Worm (Caenorhabditis elegans) whole organism, midembryonic: ENCODE measurements around the gene F07H5.13.

Experiments used
- T22C8.4 ChIP-seq: fragments of 200-800 bp; sonication (Bioruptor generic); IDR thresholded peaks from 2 replicates; pipeline ENCODE4 v1.3.6; 2022; ENCODE audit warnings: missing genetic modification characterization, missing compliant biosample characterization
- cog-1 ChIP-seq: sonication (generic microtip); optimal IDR thresholded peaks from 2 replicates; lab custom pipeline; 2016; ENCODE audit warnings: missing genetic modification characterization, missing compliant biosample characterization
- flt-1 ChIP-seq: fragments of 200-800 bp; sonication (Bioruptor generic); IDR thresholded peaks from 2 replicates; pipeline ENCODE4 v1.3.6; 2022; ENCODE audit warnings: missing genetic modification characterization, missing compliant biosample characterization
- klf-2 ChIP-seq: fragments of 200-800 bp; sonication (Bioruptor generic); conservative IDR thresholded peaks from 2 replicates; pipeline ENCODE4 v1.3.6; 2022; ENCODE audit warnings: missing genetic modification reagents, missing genetic modification characterization, missing compliant biosample characterization
- med-1 ChIP-seq: sonication (generic microtip); optimal IDR thresholded peaks from 2 replicates; lab custom pipeline; 2017; ENCODE audit warnings: missing genetic modification characterization, mild to moderate bottlenecking, missing compliant biosample characterization, antibody characterized with exemption, missing genetic modification reagents; ENCODE audit not compliant: insufficient read depth
- ref-1 ChIP-seq: fragments of 200-800 bp; sonication (Bioruptor generic); conservative IDR thresholded peaks from 2 replicates; pipeline ENCODE4 v1.3.6; 2022; ENCODE audit warnings: missing genetic modification reagents, missing genetic modification characterization, missing compliant biosample characterization
- tab-1 ChIP-seq: fragments of 200-800 bp; sonication (Bioruptor generic); IDR thresholded peaks from 2 replicates; pipeline ENCODE4 v1.3.6; 2022; ENCODE audit warnings: missing genetic modification characterization, missing compliant biosample characterization
- ztf-23 ChIP-seq: fragments of 200-800 bp; sonication (Bioruptor generic); IDR thresholded peaks from 2 replicates; pipeline ENCODE4 v1.3.6; 2022; ENCODE audit warnings: missing genetic modification reagents, missing genetic modification characterization, missing compliant biosample characterization
- ztf-29 ChIP-seq: fragments of 200-800 bp; sonication (Bioruptor generic); IDR thresholded peaks from 2 replicates; pipeline ENCODE4 v1.3.6; 2022; ENCODE audit warnings: missing genetic modification reagents, missing genetic modification characterization, missing compliant biosample characterization

The F07H5.13 gene

DNA sequence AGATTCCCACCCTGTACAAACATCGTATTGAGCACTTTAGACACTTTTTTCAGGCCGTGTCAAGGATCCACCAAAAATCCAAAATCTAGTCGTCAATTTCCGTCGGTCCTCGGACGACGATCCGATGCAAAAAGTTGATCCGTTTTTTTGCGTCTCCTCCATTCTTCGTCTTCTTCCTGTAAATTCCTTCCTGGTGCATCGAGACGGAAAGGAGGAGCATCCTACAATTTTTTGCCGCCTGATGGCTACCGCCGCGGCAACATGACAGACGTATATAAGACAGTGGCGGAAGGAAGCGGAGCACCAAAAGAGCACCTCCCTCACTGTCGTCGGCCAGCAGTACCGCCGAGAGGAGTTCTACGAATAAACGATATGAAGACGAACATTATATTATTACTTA, 10.5 kb downstream of the F07H5.13 start, which contains the start of gene appg-2:
Gene appg-2 (plus strand): TSS at position 301 of the 400 bp plus-strand sequence.
- no peak for TF ChIP-seq cog-1 (tag; lab: Kevin White, UChicago)
- TF ChIP-seq flt-1 (GFP tag; lab: Robert Waterston, UW) = no peak
- TF ChIP-seq ztf-29 (GFP tag; lab: Robert Waterston, UW) = no peak
- TF ChIP-seq ref-1 (GFP tag; lab: Robert Waterston, UW) = no peak
- TF ChIP-seq med-1 (GFP tag; lab: Kevin White, UChicago) = no peak
- TF ChIP-seq tab-1 = no peak
- TF ChIP-seq klf-2 = no peak
- no peak for TF ChIP-seq ztf-23
- TF ChIP-seq T22C8.4 (GFP tag; lab: Robert Waterston, UW) = no peak

DNA sequence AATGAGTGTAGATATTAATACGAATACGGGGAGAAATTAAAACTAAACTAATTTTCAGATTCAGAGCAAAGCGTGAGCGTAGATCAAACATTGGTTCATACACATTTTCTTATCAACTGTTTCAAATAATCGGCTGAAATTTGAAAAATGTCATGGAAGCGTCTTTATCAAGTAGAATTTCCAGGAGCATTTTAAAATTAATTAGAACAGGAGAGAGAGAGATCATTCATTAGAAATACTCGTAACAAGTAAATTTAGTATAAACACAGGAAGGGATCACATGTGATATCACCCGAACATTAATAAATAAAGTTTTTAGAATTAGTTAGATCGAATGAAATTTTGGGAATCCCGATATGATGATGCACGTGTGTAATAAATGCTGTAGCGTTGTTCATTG, 16.6 kb downstream of the F07H5.13 start, which contains the start of gene pho-13:
Gene pho-13 (minus strand): TSS at position 101 of the 400 bp plus-strand sequence.
- TF ChIP-seq ztf-29 (GFP tag; lab: Robert Waterston, UW) (no peak), T22C8.4 (GFP tag; lab: Robert Waterston, UW) (no peak), med-1 (GFP tag; lab: Kevin White, UChicago) (no peak), flt-1 (GFP tag; lab: Robert Waterston, UW) (no peak), ztf-23 (no peak), ref-1 (GFP tag; lab: Robert Waterston, UW) (no peak), klf-2 (no peak), cog-1 (tag; lab: Kevin White, UChicago) (no peak), tab-1 (no peak)

DNA sequence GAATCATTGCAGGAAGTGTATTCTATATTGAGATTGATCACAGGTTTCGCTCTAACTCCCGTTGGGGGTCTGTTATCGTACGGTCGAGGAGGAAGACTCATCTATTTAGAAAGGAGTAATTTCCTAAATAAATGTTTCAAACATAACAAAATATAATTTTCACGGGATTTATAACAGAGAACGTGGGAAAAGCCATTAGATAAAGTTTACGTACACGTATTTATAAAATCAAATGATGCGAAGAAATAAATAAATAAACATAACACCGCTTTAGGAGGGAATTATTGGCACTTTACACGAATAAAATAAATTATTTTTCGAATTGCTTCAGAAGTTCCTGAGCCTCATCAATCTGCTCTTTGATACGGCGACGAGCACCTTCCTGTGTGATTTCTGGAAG, 18.1 kb downstream of the F07H5.13 start, which contains the start of gene F07H5.10:
Gene F07H5.10 (minus strand): TSS at position 101 of the 400 bp plus-strand sequence.
- no peak for TF ChIP-seq med-1 (GFP tag; lab: Kevin White, UChicago)
- no peak for TF ChIP-seq T22C8.4 (GFP tag; lab: Robert Waterston, UW)
- TF ChIP-seq flt-1 (GFP tag; lab: Robert Waterston, UW) = no peak
- no peak for TF ChIP-seq klf-2
- no peak for TF ChIP-seq cog-1 (tag; lab: Kevin White, UChicago)
- no peak for TF ChIP-seq ztf-29 (GFP tag; lab: Robert Waterston, UW)

DNA sequence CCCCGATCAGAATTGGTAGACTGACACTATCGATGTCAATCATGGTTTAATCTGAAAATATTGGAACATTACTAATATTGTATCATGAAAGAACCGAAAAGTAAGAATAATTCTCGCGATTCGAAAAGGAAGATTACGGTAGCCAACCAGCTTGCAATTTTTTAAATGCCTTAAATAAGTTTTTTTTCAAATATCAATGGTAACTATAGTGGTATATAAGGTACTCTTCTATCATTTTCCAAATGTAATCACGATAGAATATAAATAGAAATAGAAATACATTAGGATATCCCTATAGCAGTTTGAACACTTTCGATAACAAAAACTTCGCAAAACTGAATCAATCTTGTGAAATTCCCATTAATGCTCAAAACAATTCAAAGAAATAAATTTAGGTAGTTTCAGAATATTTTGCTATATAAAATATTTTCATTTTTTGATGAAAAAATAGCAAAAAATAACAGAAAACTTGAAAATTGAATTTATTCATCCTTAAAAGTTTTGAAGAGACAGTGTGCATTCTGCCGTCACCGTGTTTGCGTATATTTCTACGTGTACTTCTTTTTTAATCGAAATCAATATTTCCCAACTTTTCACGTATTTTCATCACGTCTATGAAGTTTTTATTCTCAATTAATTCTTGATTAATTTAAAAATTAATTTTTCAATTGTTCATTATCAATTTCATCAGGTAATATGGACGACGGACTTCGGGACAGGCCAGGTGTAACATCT, 20.5 kb downstream of the F07H5.13 start, which contains the start of the genes F46C5.9 and rer-1:
Gene F46C5.9 (minus strand): TSS at position 51 of the 735 bp plus-strand sequence.
Gene rer-1 (plus strand): TSS at position 692 of the 735 bp plus-strand sequence.
- TF ChIP-seq T22C8.4 (GFP tag; lab: Robert Waterston, UW) (no peak), klf-2 (no peak), ztf-23 (no peak), cog-1 (tag; lab: Kevin White, UChicago) (no peak), ref-1 (GFP tag; lab: Robert Waterston, UW) (no peak), ztf-29 (GFP tag; lab: Robert Waterston, UW) (no peak)

- TF ChIP-seq klf-2 (no peak), ref-1 (GFP tag; lab: Robert Waterston, UW) (no peak), flt-1 (GFP tag; lab: Robert Waterston, UW) (no peak), med-1 (GFP tag; lab: Kevin White, UChicago) (no peak), ztf-29 (GFP tag; lab: Robert Waterston, UW) (no peak), T22C8.4 (GFP tag; lab: Robert Waterston, UW) (no peak), tab-1 (no peak), ztf-23 (no peak), cog-1 (tag; lab: Kevin White, UChicago) (no peak)
Observed at ce11 chrII:8811825-8812224, 21.5 kb downstream of the F07H5.13 start.

DNA sequence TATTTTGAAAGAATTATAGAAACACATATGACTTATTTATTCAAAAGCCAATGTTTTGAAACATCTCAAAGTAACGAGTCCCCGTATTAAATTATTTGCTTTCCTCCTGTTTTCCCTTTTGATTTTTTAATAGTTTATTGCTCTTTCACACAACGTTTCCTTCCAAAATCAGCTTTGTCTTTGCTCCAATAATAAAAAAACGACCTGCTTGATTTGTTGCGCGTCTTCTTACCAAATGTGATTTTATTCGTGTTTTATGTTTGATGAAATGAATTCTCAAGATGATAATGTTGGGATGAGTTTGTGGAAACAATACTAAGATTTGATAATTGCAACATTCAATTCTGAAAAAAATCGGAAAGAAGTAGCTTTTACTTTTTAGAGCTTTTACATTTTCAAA, 22.0 kb downstream of the F07H5.13 start:
- TF ChIP-seq tab-1 (no peak), ztf-23 (no peak), med-1 (GFP tag; lab: Kevin White, UChicago) (no peak), klf-2 (no peak), ref-1 (GFP tag; lab: Robert Waterston, UW) (no peak), flt-1 (GFP tag; lab: Robert Waterston, UW) (no peak), T22C8.4 (GFP tag; lab: Robert Waterston, UW) (no peak), ztf-29 (GFP tag; lab: Robert Waterston, UW) (no peak), cog-1 (tag; lab: Kevin White, UChicago) (no peak)

DNA sequence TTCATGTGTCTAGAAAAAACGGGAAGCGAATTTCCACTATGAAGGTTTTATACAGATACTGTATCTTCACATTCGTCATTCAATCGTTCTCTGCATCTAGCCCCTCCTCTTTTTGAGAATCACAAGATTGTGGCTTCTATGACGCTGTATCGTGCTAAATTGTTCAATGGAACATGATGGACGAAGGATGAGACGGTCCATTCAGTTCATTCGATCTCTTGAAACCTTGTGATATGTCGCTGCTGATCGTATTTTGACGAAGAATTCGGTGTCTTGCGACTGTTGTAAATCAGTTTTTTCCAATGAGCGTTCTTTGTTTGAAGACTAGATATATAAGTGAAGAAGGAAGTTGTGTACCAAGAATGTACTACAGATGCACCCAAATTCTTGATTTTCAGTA, 23.3 kb downstream of the F07H5.13 start:
- TF ChIP-seq ztf-29 (GFP tag; lab: Robert Waterston, UW) (no peak), klf-2 (no peak), ztf-23 (no peak), ref-1 (GFP tag; lab: Robert Waterston, UW) (no peak), T22C8.4 (GFP tag; lab: Robert Waterston, UW) (no peak), flt-1 (GFP tag; lab: Robert Waterston, UW) (no peak), med-1 (GFP tag; lab: Kevin White, UChicago) (no peak), cog-1 (tag; lab: Kevin White, UChicago) (no peak), tab-1 (no peak)

- no peak for TF ChIP-seq ref-1 (GFP tag; lab: Robert Waterston, UW)
- TF ChIP-seq tab-1 = no peak
- TF ChIP-seq med-1 (GFP tag; lab: Kevin White, UChicago) = no peak
- TF ChIP-seq ztf-29 (GFP tag; lab: Robert Waterston, UW) = no peak
- no peak for TF ChIP-seq T22C8.4 (GFP tag; lab: Robert Waterston, UW)
- TF ChIP-seq cog-1 (tag; lab: Kevin White, UChicago) = no peak
- TF ChIP-seq flt-1 (GFP tag; lab: Robert Waterston, UW) = no peak
- TF ChIP-seq klf-2 = no peak
- TF ChIP-seq ztf-23 = no peak
Observed at ce11 chrII:8814231-8814630, 23.9 kb downstream of the F07H5.13 start.

DNA sequence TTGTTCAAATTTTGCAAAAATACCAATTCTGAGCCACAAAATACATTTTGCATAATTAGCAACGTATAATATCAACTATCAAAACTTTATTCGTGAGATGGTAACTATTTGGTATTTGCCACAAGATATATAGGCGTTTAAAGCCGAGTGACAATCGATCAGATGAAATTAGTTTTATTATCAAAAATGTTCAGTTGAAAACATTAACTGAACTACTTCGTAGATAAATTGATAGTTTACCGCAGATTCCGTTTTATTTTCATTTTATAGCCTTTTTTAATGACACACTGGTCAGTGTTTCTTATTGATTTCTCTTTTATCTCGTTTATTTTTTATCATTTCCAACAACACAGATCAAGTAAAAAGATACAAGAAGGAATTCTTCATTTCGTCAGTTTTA, 26.9 kb downstream of the F07H5.13 start:
- TF ChIP-seq med-1 (GFP tag; lab: Kevin White, UChicago) = no peak
- TF ChIP-seq ref-1 (GFP tag; lab: Robert Waterston, UW) = no peak
- no peak for TF ChIP-seq ztf-23
- TF ChIP-seq cog-1 (tag; lab: Kevin White, UChicago) = no peak
- no peak for TF ChIP-seq tab-1
